Fruit fly (Drosophila melanogaster) whole organism, prepupa: Measurements from ENCODE around the gene Acph-1.
A peak's percentile ranks its signal among the peaks of the same experiment; 100 is the strongest.

Experiments
- Blimp-1 ChIP-seq: fragments of 200-800 bp; sonication (Bioruptor generic); optimal IDR thresholded peaks from 3 replicates; lab custom pipeline; 2017; ENCODE audit warnings: missing biosample characterization, missing genetic modification characterization, mild to moderate bottlenecking, moderate library complexity, missing genetic modification reagents
- CG10669 ChIP-seq: fragments of 200-800 bp; sonication (Bioruptor generic); optimal IDR thresholded peaks from 3 replicates; lab custom pipeline; 2018; ENCODE audit warnings: missing biosample characterization, mild to moderate bottlenecking, missing genetic modification characterization, moderate library complexity
- CG11762 ChIP-seq: fragments of 200-800 bp; sonication (Bioruptor generic); optimal IDR thresholded peaks from 3 replicates; lab custom pipeline; 2016; ENCODE audit warnings: missing biosample characterization, missing genetic modification characterization; ENCODE audit not compliant: insufficient read depth
- CG15336 ChIP-seq: fragments of 200-800 bp; sonication (Bioruptor generic); IDR thresholded peaks from 2 replicates; pipeline ENCODE4 v1.3.6; 2022; ENCODE audit warnings: missing biosample characterization, missing genetic modification characterization
- CG32006 ChIP-seq: fragments of 200-800 bp; sonication (Bioruptor generic); optimal IDR thresholded peaks from 3 replicates; lab custom pipeline; 2017; ENCODE audit warnings: missing biosample characterization, mild to moderate bottlenecking, missing genetic modification characterization
- CG34406 ChIP-seq: fragments of 200-800 bp; sonication (Bioruptor generic); optimal IDR thresholded peaks from 3 replicates; lab custom pipeline; 2016; ENCODE audit warnings: missing biosample characterization, missing genetic modification characterization
- CG6163 ChIP-seq: fragments of 200-800 bp; sonication (Bioruptor generic); IDR thresholded peaks from 3 replicates; pipeline ENCODE4 v1.3.6; 2022; ENCODE audit warnings: missing biosample characterization, missing genetic modification characterization
- CG6792 ChIP-seq: fragments of 200-800 bp; sonication (Bioruptor generic); optimal IDR thresholded peaks from 3 replicates; lab custom pipeline; 2016; ENCODE audit warnings: missing biosample characterization, missing genetic modification characterization
- CG6808 ChIP-seq: fragments of 200-800 bp; sonication (Bioruptor generic); optimal IDR thresholded peaks from 3 replicates; lab custom pipeline; 2017; ENCODE audit warnings: missing biosample characterization, missing genetic modification characterization, mild to moderate bottlenecking, moderate library complexity, missing genetic modification reagents
- CG6854 ChIP-seq: fragments of 200-800 bp; sonication (Bioruptor generic); optimal IDR thresholded peaks from 2 replicates; lab custom pipeline; 2017; ENCODE audit warnings: missing biosample characterization, mild to moderate bottlenecking, missing genetic modification characterization
- CG7368 ChIP-seq: fragments of 200-800 bp; sonication (Bioruptor generic); optimal IDR thresholded peaks from 3 replicates; lab custom pipeline; 2016; ENCODE audit warnings: missing biosample characterization, missing genetic modification characterization
- CG8119 ChIP-seq: fragments of 200-800 bp; sonication (Bioruptor generic); IDR thresholded peaks from 3 replicates; pipeline ENCODE4 v1.3.6; 2022; ENCODE audit warnings: missing biosample characterization, missing genetic modification characterization
- Eip78C ChIP-seq: fragments of 200-800 bp; sonication (Bioruptor generic); peaks from one replicate; lab custom pipeline; 2016; ENCODE audit warnings: missing biosample characterization, missing genetic modification characterization
- Hr38 ChIP-seq: sonication (Bioruptor generic); optimal IDR thresholded peaks from 2 replicates; lab custom pipeline; 2016; ENCODE audit warnings: missing biosample characterization, missing genetic modification characterization
- OdsH ChIP-seq: fragments of 200-800 bp; sonication (Bioruptor generic); optimal IDR thresholded peaks from 3 replicates; lab custom pipeline; 2016; ENCODE audit warnings: missing biosample characterization, missing genetic modification characterization
- Sox102F ChIP-seq: fragments of 200-800 bp; sonication (Bioruptor generic); optimal IDR thresholded peaks from 2 replicates; lab custom pipeline; 2016; ENCODE audit warnings: missing biosample characterization, mild to moderate bottlenecking, missing genetic modification characterization
- achi ChIP-seq: fragments of 200-800 bp; sonication (Bioruptor generic); optimal IDR thresholded peaks from 3 replicates; lab custom pipeline; 2016; ENCODE audit warnings: missing biosample characterization, missing genetic modification characterization
- acj6 ChIP-seq: fragments of 200-800 bp; sonication (Bioruptor generic); optimal IDR thresholded peaks from 3 replicates; lab custom pipeline; 2016; ENCODE audit warnings: missing biosample characterization, missing genetic modification characterization
- cyc ChIP-seq: fragments of 200-800 bp; sonication (Bioruptor generic); optimal IDR thresholded peaks from 3 replicates; lab custom pipeline; 2016; ENCODE audit warnings: missing biosample characterization, missing genetic modification characterization
- eg ChIP-seq: fragments of 200-800 bp; sonication (Bioruptor generic); IDR thresholded peaks from 3 replicates; pipeline ENCODE4 v1.3.6; 2022; ENCODE audit warnings: missing biosample characterization, missing genetic modification characterization
- fd85E ChIP-seq: fragments of 200-800 bp; sonication (Bioruptor generic); optimal IDR thresholded peaks from 3 replicates; lab custom pipeline; 2016; ENCODE audit warnings: missing biosample characterization, missing genetic modification characterization
- lz ChIP-seq: fragments of 200-800 bp; sonication (Bioruptor generic); optimal IDR thresholded peaks from 3 replicates; lab custom pipeline; 2016; ENCODE audit warnings: missing biosample characterization, missing genetic modification characterization
- pdm3 ChIP-seq: fragments of 200-800 bp; sonication (Bioruptor generic); optimal IDR thresholded peaks from 3 replicates; lab custom pipeline; 2016; ENCODE audit warnings: missing biosample characterization, missing genetic modification characterization
- ss ChIP-seq, 2 experiments: fragments of 200-800 bp; sonication (Bioruptor generic); optimal IDR thresholded peaks; 2 replicates in 1 of 2; 3 replicates in 1 of 2; lab custom pipeline; 2017 to 2018; ENCODE audit warnings: mild to moderate bottlenecking in 2 of 2, missing biosample characterization in 2 of 2, missing genetic modification characterization in 2 of 2, moderate library complexity in 1 of 2
- topi ChIP-seq: fragments of 200-800 bp; sonication (Bioruptor generic); optimal IDR thresholded peaks from 3 replicates; lab custom pipeline; 2016; ENCODE audit warnings: missing biosample characterization, missing genetic modification characterization
- vri ChIP-seq: fragments of 200-800 bp; sonication (Bioruptor generic); optimal IDR thresholded peaks from 3 replicates; lab custom pipeline; 2016; ENCODE audit warnings: missing biosample characterization, mild to moderate bottlenecking, missing genetic modification characterization

Gene Acph-1

DNA sequence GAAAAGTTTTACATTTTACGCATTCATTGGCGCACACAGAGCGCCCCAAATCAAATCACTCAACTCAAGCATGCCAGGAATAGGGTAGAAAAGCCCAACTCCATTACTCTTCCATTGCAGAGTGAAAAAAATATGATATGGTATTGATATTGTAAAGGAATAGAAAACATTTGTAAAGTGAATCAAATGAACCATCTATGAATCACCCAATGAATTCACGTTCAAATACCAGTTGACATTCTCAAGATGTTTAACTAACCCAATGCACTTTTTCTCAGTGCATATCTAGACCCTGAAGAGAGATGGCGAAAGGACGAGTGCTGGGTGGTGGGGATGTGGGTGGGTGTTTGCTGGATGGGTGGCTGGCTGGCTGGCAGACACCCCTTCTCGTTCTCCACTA, 14.6 kb downstream of the Acph-1 start (continued):
- TF ChIP-seq CG6792 (GFP tag; lab: Kevin White, UChicago): peak; percentile 4
- TF ChIP-seq fd85E: no peak
- TF ChIP-seq Hr38 (GFP tag; lab: Kevin White, UChicago): no peak
- TF ChIP-seq Eip78C: peak; percentile 69
- TF ChIP-seq CG7368 (GFP tag; lab: Kevin White, UChicago): no peak
- peak; percentile 22 for TF ChIP-seq Sox102F (GFP tag; lab: Kevin White, UChicago)
- peak; percentile 27 for TF ChIP-seq CG10669 (GFP tag; lab: Kevin White, UChicago)
- TF ChIP-seq, all 60 proteins: peak for 21

DNA sequence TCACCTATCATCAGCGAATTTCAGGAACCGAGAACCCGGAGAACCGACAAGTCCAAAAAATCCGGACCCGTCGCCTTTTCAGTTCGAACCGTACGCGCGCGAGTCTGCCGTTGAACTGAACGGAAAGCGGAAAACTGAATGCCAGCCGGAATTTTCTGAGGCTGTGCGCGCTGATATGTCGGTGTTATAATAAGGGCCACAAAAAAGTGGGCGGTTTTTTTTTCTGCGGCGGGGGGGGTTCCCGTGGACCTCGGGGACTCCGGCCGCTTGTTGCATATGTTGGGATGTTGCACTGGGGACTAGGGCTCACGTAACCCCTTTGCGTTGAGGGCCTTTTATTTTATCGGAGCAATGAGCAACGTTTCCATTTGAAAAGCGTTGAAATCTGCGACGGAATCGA, 23.9 kb downstream of the Acph-1 start, which contains the start of gene TkR99D:
Gene TkR99D, minus strand, starts transcription at position 101 of the 400 bp plus-strand sequence.
- TF ChIP-seq vri (GFP tag; lab: Kevin White, UChicago) (no peak), CG6808 (GFP tag; lab: Kevin White, UChicago) (no peak), lz (GFP tag; lab: Kevin White, UChicago) (no peak), cyc (no peak), ss (GFP tag; optimal IDR thresholded peaks at IDR 0.05; lab: Kevin White, UChicago) (no peak), CG34406 (no peak), CG6854 (GFP tag; lab: Kevin White, UChicago) (no peak)

DNA sequence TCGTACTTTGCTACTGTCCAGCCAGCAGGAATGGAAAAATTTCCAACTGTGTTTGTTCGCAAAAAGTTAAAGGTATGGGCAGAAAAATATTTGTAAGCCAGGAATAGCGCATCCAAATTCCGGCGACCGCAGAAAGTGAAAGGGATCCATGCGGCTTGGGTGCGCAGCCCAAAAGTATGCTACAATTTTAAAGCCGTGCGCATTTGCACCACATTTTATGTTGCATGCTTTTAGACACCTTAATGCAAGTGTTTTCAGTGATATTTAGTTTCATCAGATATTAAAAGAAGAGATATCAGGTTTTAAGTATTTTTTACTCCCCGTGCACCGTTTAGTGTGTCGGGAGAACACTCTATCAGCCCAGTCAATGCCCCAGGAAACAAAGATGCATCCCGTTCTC, 30.1 kb downstream of the Acph-1 start:
- TF ChIP-seq CG32006 (no peak), OdsH (no peak), Blimp-1 (GFP tag; lab: Kevin White, UChicago) (peak; percentile 13)

DNA sequence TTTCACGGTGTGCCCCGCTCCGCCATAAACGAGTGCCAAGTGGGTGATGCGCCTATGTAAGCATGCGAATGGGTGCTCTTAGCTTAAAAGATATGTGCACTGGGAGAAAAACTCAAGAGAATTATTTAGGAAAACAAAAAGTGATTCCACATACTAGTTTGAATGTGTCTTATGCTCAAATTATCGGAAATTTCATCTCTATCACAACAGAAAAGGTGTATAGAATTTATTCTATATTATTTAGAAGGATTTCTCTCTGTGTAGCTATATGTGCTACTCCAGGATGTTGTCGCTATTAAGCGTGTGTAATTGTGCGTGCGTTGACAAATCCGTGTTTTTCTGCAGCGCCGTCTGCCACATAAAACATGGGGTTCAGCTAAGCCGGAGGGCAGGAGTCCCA, 33.9 kb downstream of the Acph-1 start:
- TF ChIP-seq CG8119 (GFP tag; lab: Robert Waterston, UW) (peak; percentile 49; the same call in 2 of the 3 replicates), Eip78C (peak; percentile 65), pdm3 (GFP tag; lab: Kevin White, UChicago) (no peak), CG10669 (GFP tag; lab: Kevin White, UChicago) (peak; percentile 11), topi (GFP tag; lab: Kevin White, UChicago) (no peak), achi (GFP tag; lab: Kevin White, UChicago) (peak; percentile 5), CG11762 (no peak), CG15336 (GFP tag; lab: Robert Waterston, UW) (0 out of 2 replicates have a peak, but pooled peaks have one; percentile 37), eg (0 out of 3 replicates have a peak, but pooled peaks have one; percentile 44), CG6163 (GFP tag; lab: Robert Waterston, UW) (peak; percentile 60; the same call in 2 of the 3 replicates), acj6 (no peak), ss (GFP tag; optimal IDR thresholded peaks at IDR 0.05; lab: Kevin White, UChicago) (peak in 1 of 2 experiments; percentile 1), CG32006 (peak; percentile 35)
